Worm (Caenorhabditis elegans): ENCODE results near the gene F11G11.4.
A peak's percentile ranks its signal among the peaks of the same experiment; 100 is the strongest.

F11G11.4 gene

ce11 chrII:4854761-4855160 is 5.6 kb upstream of the F11G11.4 start:
- TF ChIP-seq W03F9.2 (tag; optimal IDR thresholded peaks at IDR 0.05) (no peak), dao-5 (tag; optimal IDR thresholded peaks at IDR 0.05) (no peak), him-1 (tag; optimal IDR thresholded peaks at IDR 0.05) (no peak)

ce11 chrII:4855489-4855888 is 4.9 kb upstream of the F11G11.4 start:
- no peak for TF ChIP-seq dao-5 (tag; optimal IDR thresholded peaks at IDR 0.05)
- TF ChIP-seq W03F9.2 (tag; optimal IDR thresholded peaks at IDR 0.05), result no peak
- peak; percentile 0 for TF ChIP-seq him-1 (tag; optimal IDR thresholded peaks at IDR 0.05)

ce11 chrII:4856113-4856512 is 4.3 kb upstream of the F11G11.4 start:
- no peak for TF ChIP-seq dao-5 (tag; optimal IDR thresholded peaks at IDR 0.05)
- peak; percentile 5 for TF ChIP-seq W03F9.2 (tag; optimal IDR thresholded peaks at IDR 0.05)

ce11 chrII:4857086-4857485 is 3.3 kb upstream of the F11G11.4 start:
- TF ChIP-seq W03F9.2 (tag; optimal IDR thresholded peaks at IDR 0.05) (no peak), dao-5 (tag; optimal IDR thresholded peaks at IDR 0.05) (no peak)

ce11 chrII:4857873-4858364 is 2.5 kb upstream of the F11G11.4 start, which contains the start of gene F11G11.5:
F11G11.5 (plus strand) TSS chrII:4857923.
- no peak for TF ChIP-seq W03F9.2 (tag; optimal IDR thresholded peaks at IDR 0.05)
- TF ChIP-seq dao-5 (tag; optimal IDR thresholded peaks at IDR 0.05), result no peak
- TF ChIP-seq him-1 (tag; optimal IDR thresholded peaks at IDR 0.05), result no peak

- TF ChIP-seq W03F9.2 (tag; optimal IDR thresholded peaks at IDR 0.05) (no peak), him-1 (tag; optimal IDR thresholded peaks at IDR 0.05) (no peak)
Measured at ce11 chrII:4858906-4859411, 1.4 kb upstream of the F11G11.4 start.

ce11 chrII:4863357-4863756 is 3.0 kb downstream of the F11G11.4 start, which contains the start of the genes mpst-4 and F11G11.14:
mpst-4 (minus strand) TSS chrII:4863457.
F11G11.14 (plus strand) TSS chrII:4863681.
- TF ChIP-seq W03F9.2 (tag; optimal IDR thresholded peaks at IDR 0.05) (no peak), dao-5 (tag; optimal IDR thresholded peaks at IDR 0.05) (no peak), him-1 (tag; optimal IDR thresholded peaks at IDR 0.05) (no peak)

ce11 chrII:4866045-4866444 is 5.7 kb downstream of the F11G11.4 start:
- TF ChIP-seq him-1 (tag; optimal IDR thresholded peaks at IDR 0.05) (no peak), dao-5 (tag; optimal IDR thresholded peaks at IDR 0.05) (no peak), W03F9.2 (tag; optimal IDR thresholded peaks at IDR 0.05) (no peak)

- no peak for TF ChIP-seq W03F9.2 (tag; optimal IDR thresholded peaks at IDR 0.05)
- no peak for TF ChIP-seq dao-5 (tag; optimal IDR thresholded peaks at IDR 0.05)
- TF ChIP-seq him-1 (tag; optimal IDR thresholded peaks at IDR 0.05), result no peak
Measured at ce11 chrII:4867476-4867875, 7.1 kb downstream of the F11G11.4 start, which contains the start of gene col-17. col-17 (minus strand) TSS chrII:4867576.

ce11 chrII:4869793-4870343 is 9.5 kb downstream of the F11G11.4 start:
- TF ChIP-seq W03F9.2 (tag; optimal IDR thresholded peaks at IDR 0.05) (no peak), him-1 (tag; optimal IDR thresholded peaks at IDR 0.05) (no peak), dao-5 (tag; optimal IDR thresholded peaks at IDR 0.05) (no peak)

- TF ChIP-seq him-1 (tag; optimal IDR thresholded peaks at IDR 0.05) (no peak), W03F9.2 (tag; optimal IDR thresholded peaks at IDR 0.05) (no peak), dao-5 (tag; optimal IDR thresholded peaks at IDR 0.05) (no peak)
Measured at ce11 chrII:4870691-4871090, 10.3 kb downstream of the F11G11.4 start, which contains the start of gene col-20. col-20 (minus strand) TSS chrII:4870791.

ce11 chrII:4871834-4872233 is 11.4 kb downstream of the F11G11.4 start:
- TF ChIP-seq W03F9.2 (tag; optimal IDR thresholded peaks at IDR 0.05) (no peak), dao-5 (tag; optimal IDR thresholded peaks at IDR 0.05) (no peak), him-1 (tag; optimal IDR thresholded peaks at IDR 0.05) (no peak)

ce11 chrII:4873029-4873428 is 12.6 kb downstream of the F11G11.4 start, which contains the start of gene col-73:
col-73 (minus strand) TSS chrII:4873129.
- TF ChIP-seq him-1 (tag; optimal IDR thresholded peaks at IDR 0.05), result no peak
- TF ChIP-seq W03F9.2 (tag; optimal IDR thresholded peaks at IDR 0.05), result no peak
- no peak for TF ChIP-seq dao-5 (tag; optimal IDR thresholded peaks at IDR 0.05)

ce11 chrII:4874335-4874861 is 14.0 kb downstream of the F11G11.4 start, which contains the start of gene F11G11.15:
F11G11.15 (plus strand) TSS chrII:4874845.
- TF ChIP-seq W03F9.2 (tag; optimal IDR thresholded peaks at IDR 0.05) (no peak), him-1 (tag; optimal IDR thresholded peaks at IDR 0.05) (no peak), dao-5 (tag; optimal IDR thresholded peaks at IDR 0.05) (no peak)
